Worm (Caenorhabditis elegans) whole organism, mixed stage, embryonic: ENCODE results near the gene cyp-29A3.

Source experiments
- M03D4.4 ChIP-seq: sonication (generic microtip); optimal IDR thresholded peaks from 2 replicates; lab custom pipeline; 2017; ENCODE audit warnings: mild to moderate bottlenecking, missing genetic modification characterization, missing compliant biosample characterization
- bed-3 ChIP-seq: fragments of 200-800 bp; sonication (Bioruptor generic); optimal IDR thresholded peaks from 3 replicates; lab custom pipeline; 2018; ENCODE audit warnings: mild to moderate bottlenecking, missing genetic modification characterization, moderate library complexity, missing compliant biosample characterization
- blmp-1 ChIP-seq: fragments of 150-350 bp; optimal IDR thresholded peaks from 2 replicates; lab custom pipeline; 2014; ENCODE audit warnings: missing biosample characterization, missing genetic modification characterization
- ceh-39 ChIP-seq: fragments of 150-350 bp; optimal IDR thresholded peaks from 2 replicates; lab custom pipeline; 2014; ENCODE audit warnings: missing biosample characterization, missing genetic modification characterization
- ceh-43 ChIP-seq: fragments of 200-800 bp; sonication (Bioruptor generic); optimal IDR thresholded peaks from 2 replicates; lab custom pipeline; 2018; ENCODE audit warnings: mild to moderate bottlenecking, missing genetic modification characterization, moderate library complexity, missing compliant biosample characterization
- ceh-83 ChIP-seq: fragments of 200-800 bp; sonication (Bioruptor generic); optimal IDR thresholded peaks from 2 replicates; lab custom pipeline; 2018; ENCODE audit warnings: mild to moderate bottlenecking, missing genetic modification characterization, missing compliant biosample characterization
- cnd-1 ChIP-seq: fragments of 200-800 bp; sonication (Bioruptor generic); optimal IDR thresholded peaks from 2 replicates; lab custom pipeline; 2018; ENCODE audit warnings: mild to moderate bottlenecking, missing genetic modification characterization, missing compliant biosample characterization
- drap-1 ChIP-seq: fragments of 200-800 bp; sonication (Bioruptor generic); optimal IDR thresholded peaks from 3 replicates; lab custom pipeline; 2018; ENCODE audit warnings: mild to moderate bottlenecking, missing genetic modification characterization, missing compliant biosample characterization
- elt-1 ChIP-seq: sonication (generic microtip); optimal IDR thresholded peaks from 2 replicates; lab custom pipeline; 2017; ENCODE audit warnings: missing genetic modification characterization, mild to moderate bottlenecking, missing compliant biosample characterization, antibody characterized with exemption, moderate library complexity, borderline replicate concordance; ENCODE audit not compliant: insufficient read depth
- elt-3 ChIP-seq: fragments of 150-350 bp; optimal IDR thresholded peaks from 2 replicates; lab custom pipeline; 2014; ENCODE audit warnings: missing biosample characterization, missing genetic modification characterization
- ham-2 ChIP-seq: fragments of 200-800 bp; sonication (Bioruptor generic); optimal IDR thresholded peaks from 2 replicates; lab custom pipeline; 2018; ENCODE audit warnings: mild to moderate bottlenecking, missing genetic modification characterization, missing compliant biosample characterization
- hlh-1 ChIP-seq: fragments of 150-350 bp; optimal IDR thresholded peaks from 2 replicates; lab custom pipeline; 2014; ENCODE audit warnings: missing biosample characterization, missing genetic modification reagents, missing genetic modification characterization
- lin-13 ChIP-seq: fragments of 150-350 bp; optimal IDR thresholded peaks from 2 replicates; lab custom pipeline; 2014; ENCODE audit warnings: missing biosample characterization, missing genetic modification characterization
- lin-32 ChIP-seq: fragments of 200-800 bp; sonication (Bioruptor generic); optimal IDR thresholded peaks from 2 replicates; lab custom pipeline; 2018; ENCODE audit warnings: mild to moderate bottlenecking, missing genetic modification characterization, missing compliant biosample characterization
- lsy-2 ChIP-seq: fragments of 150-350 bp; optimal IDR thresholded peaks from 2 replicates; lab custom pipeline; 2014; ENCODE audit warnings: missing biosample characterization, missing genetic modification characterization
- mab-5 ChIP-seq: fragments of 150-350 bp; optimal IDR thresholded peaks from 2 replicates; lab custom pipeline; 2014; ENCODE audit warnings: missing biosample characterization, missing genetic modification characterization
- mep-1 ChIP-seq: fragments of 150-350 bp; optimal IDR thresholded peaks from 2 replicates; lab custom pipeline; 2017; ENCODE audit warnings: missing biosample characterization, missing genetic modification reagents, missing genetic modification characterization, inconsistent platforms
- mls-2 ChIP-seq: sonication (generic microtip); optimal IDR thresholded peaks from 2 replicates; lab custom pipeline; 2016; ENCODE audit warnings: mild to moderate bottlenecking, missing genetic modification characterization, moderate library complexity, missing compliant biosample characterization
- nhr-2 ChIP-seq: fragments of 150-350 bp; optimal IDR thresholded peaks from 2 replicates; lab custom pipeline; 2014; ENCODE audit warnings: missing biosample characterization, missing genetic modification characterization
- nhr-237 ChIP-seq: fragments of 150-350 bp; optimal IDR thresholded peaks from 2 replicates; lab custom pipeline; 2014; ENCODE audit warnings: missing biosample characterization, missing genetic modification characterization
- nhr-28 ChIP-seq: fragments of 150-350 bp; optimal IDR thresholded peaks from 2 replicates; lab custom pipeline; 2014; ENCODE audit warnings: missing biosample characterization, missing genetic modification characterization
- nhr-76 ChIP-seq: sonication (generic microtip); optimal IDR thresholded peaks from 2 replicates; lab custom pipeline; 2017; ENCODE audit warnings: missing biosample characterization, missing genetic modification characterization
- pha-4 ChIP-seq: fragments of 150-350 bp; optimal IDR thresholded peaks from 2 replicates; lab custom pipeline; 2018; ENCODE audit warnings: missing biosample characterization, missing genetic modification reagents, missing genetic modification characterization
- sem-2 ChIP-seq: fragments of 200-800 bp; sonication (Bioruptor generic); optimal IDR thresholded peaks from 2 replicates; lab custom pipeline; 2018; ENCODE audit warnings: mild to moderate bottlenecking, missing genetic modification characterization, missing compliant biosample characterization
- snpc-4 ChIP-seq: fragments of 150-350 bp; optimal IDR thresholded peaks from 2 replicates; lab custom pipeline; 2014; ENCODE audit warnings: missing biosample characterization, missing genetic modification characterization
- sptf-1 ChIP-seq: sonication (generic microtip); optimal IDR thresholded peaks from 2 replicates; lab custom pipeline; 2017; ENCODE audit warnings: mild to moderate bottlenecking, missing genetic modification characterization, moderate library complexity, missing compliant biosample characterization
- tbx-8 ChIP-seq: fragments of 200-800 bp; sonication (Bioruptor generic); optimal IDR thresholded peaks from 2 replicates; lab custom pipeline; 2018; ENCODE audit warnings: mild to moderate bottlenecking, missing genetic modification characterization, moderate library complexity, missing compliant biosample characterization
- unc-120 ChIP-seq: sonication (generic microtip); optimal IDR thresholded peaks from 2 replicates; lab custom pipeline; 2017; ENCODE audit warnings: missing genetic modification characterization, missing compliant biosample characterization; ENCODE audit not compliant: poor library complexity, severe bottlenecking
- unc-39 ChIP-seq: fragments of 150-350 bp; optimal IDR thresholded peaks from 2 replicates; lab custom pipeline; 2014; ENCODE audit warnings: missing biosample characterization, missing genetic modification characterization
- unc-62 ChIP-seq: fragments of 150-350 bp; optimal IDR thresholded peaks from 2 replicates; lab custom pipeline; 2014; ENCODE audit warnings: missing biosample characterization, missing genetic modification reagents, missing genetic modification characterization
- zip-8 ChIP-seq: fragments of 150-350 bp; optimal IDR thresholded peaks from 2 replicates; lab custom pipeline; 2014; ENCODE audit warnings: missing biosample characterization, missing genetic modification characterization

The cyp-29A3 gene

DNA sequence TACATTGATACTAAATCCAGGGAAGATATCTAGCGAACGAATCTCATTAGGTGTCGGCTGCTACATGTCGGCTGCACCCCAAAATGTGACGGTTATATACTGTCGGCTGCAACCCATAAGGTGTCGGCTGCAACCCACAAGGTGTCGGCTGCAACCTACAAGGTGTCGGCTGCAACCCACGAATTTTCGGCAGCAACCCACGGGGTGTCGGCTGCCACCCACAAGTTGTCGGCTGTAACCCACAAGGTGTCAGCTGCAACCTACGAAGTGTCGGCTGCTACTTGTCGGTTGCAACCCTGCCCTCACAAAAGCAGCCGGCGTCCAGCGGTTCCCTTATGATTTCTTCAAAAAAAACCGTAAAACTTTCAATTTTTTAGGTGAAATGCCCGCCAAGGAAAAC lies 29.2 kb upstream of the cyp-29A3 start:
- no peak for TF ChIP-seq ham-2
- no peak for TF ChIP-seq unc-62
- TF ChIP-seq mls-2 (tag; lab: Kevin White, UChicago), result no peak
- TF ChIP-seq nhr-76 (tag; lab: Kevin White, UChicago), result no peak
- no peak for TF ChIP-seq elt-1 (tag; lab: Kevin White, UChicago)
- TF ChIP-seq sem-2 (GFP tag; lab: Kevin White, UChicago), result no peak
- no peak for TF ChIP-seq sptf-1 (tag; lab: Kevin White, UChicago)
- TF ChIP-seq snpc-4 (tag; lab: Kevin White, UChicago), result no peak
- TF ChIP-seq pha-4 (tag; lab: Kevin White, UChicago), result no peak
- TF ChIP-seq ceh-83 (GFP tag; lab: Kevin White, UChicago), result no peak
- TF ChIP-seq unc-120 (tag; lab: Kevin White, UChicago), result no peak
- TF ChIP-seq ceh-39 (tag; lab: Kevin White, UChicago), result no peak
- no peak for TF ChIP-seq nhr-2 (tag; lab: Kevin White, UChicago)
- no peak for TF ChIP-seq zip-8 (tag; lab: Kevin White, UChicago)
- TF ChIP-seq tbx-8, result no peak
- no peak for TF ChIP-seq blmp-1
- no peak for TF ChIP-seq lin-32 (GFP tag; lab: Kevin White, UChicago)
- TF ChIP-seq elt-3 (tag; lab: Kevin White, UChicago), result no peak
- TF ChIP-seq nhr-28 (tag; lab: Kevin White, UChicago), result no peak
- TF ChIP-seq mep-1 (tag; lab: Kevin White, UChicago), result no peak

DNA sequence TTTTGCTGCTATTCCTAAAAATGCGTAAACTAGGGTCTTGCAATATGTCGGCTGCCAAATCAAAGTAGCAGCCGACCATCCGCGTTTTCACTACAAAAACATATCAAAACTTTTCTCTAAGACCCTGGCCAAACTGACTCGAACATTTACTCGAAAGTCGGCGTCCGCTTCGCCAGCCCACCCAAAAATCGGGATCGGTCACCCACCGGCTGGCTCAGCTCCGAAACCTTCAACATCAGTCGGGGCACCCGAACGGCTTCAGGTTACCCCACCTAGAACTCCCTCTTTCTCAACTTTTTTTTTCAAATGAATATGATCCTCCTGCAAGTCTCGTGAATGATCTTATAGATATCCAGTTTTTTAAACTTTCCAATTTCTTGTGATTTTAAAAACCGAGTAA lies 21.3 kb upstream of the cyp-29A3 start:
- TF ChIP-seq elt-3 (tag; lab: Kevin White, UChicago) (no peak), ceh-83 (GFP tag; lab: Kevin White, UChicago) (no peak), mab-5 (tag; lab: Kevin White, UChicago) (no peak), sptf-1 (tag; lab: Kevin White, UChicago) (no peak), nhr-2 (tag; lab: Kevin White, UChicago) (no peak), sem-2 (GFP tag; lab: Kevin White, UChicago) (no peak), bed-3 (GFP tag; lab: Kevin White, UChicago) (no peak), snpc-4 (tag; lab: Kevin White, UChicago) (no peak), tbx-8 (no peak), nhr-28 (tag; lab: Kevin White, UChicago) (no peak), cnd-1 (tag; lab: Kevin White, UChicago) (no peak), mls-2 (tag; lab: Kevin White, UChicago) (no peak), unc-39 (no peak)

ce11 chrV:43070-43469 lies 16.0 kb upstream of the cyp-29A3 start:
- TF ChIP-seq lsy-2 (tag; lab: Kevin White, UChicago) (no peak), tbx-8 (no peak), elt-1 (tag; lab: Kevin White, UChicago) (no peak), lin-13 (tag; lab: Kevin White, UChicago) (no peak), snpc-4 (tag; lab: Kevin White, UChicago) (no peak), ceh-83 (GFP tag; lab: Kevin White, UChicago) (no peak), elt-3 (tag; lab: Kevin White, UChicago) (no peak), sem-2 (GFP tag; lab: Kevin White, UChicago) (no peak), mls-2 (tag; lab: Kevin White, UChicago) (no peak), mep-1 (tag; lab: Kevin White, UChicago) (no peak), nhr-28 (tag; lab: Kevin White, UChicago) (no peak), nhr-237 (tag; lab: Kevin White, UChicago) (no peak), lin-32 (GFP tag; lab: Kevin White, UChicago) (no peak), drap-1 (GFP tag; lab: Kevin White, UChicago) (no peak), unc-120 (tag; lab: Kevin White, UChicago) (no peak), hlh-1 (tag; lab: Kevin White, UChicago) (no peak), ham-2 (no peak), unc-39 (no peak)

DNA sequence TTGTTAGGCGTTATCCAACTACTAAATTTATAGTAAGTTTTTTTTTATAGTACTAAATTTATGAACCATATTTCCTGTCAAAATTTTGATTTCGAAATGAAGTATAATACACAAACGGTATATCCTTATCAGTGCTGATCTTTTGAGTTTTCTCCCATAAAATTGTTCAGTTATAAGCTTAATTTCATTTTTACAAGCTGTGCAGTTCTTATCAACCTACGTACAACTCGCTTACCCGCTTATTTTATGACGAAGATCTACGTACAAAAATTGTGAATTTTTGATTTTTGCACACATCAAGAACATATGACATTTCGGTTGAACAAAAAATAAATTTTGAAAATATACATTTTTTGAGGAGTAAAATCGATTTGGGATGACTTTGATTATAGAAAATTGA lies 15.0 kb upstream of the cyp-29A3 start:
- TF ChIP-seq ceh-43 (GFP tag; lab: Kevin White, UChicago) (no peak), bed-3 (GFP tag; lab: Kevin White, UChicago) (no peak), lin-13 (tag; lab: Kevin White, UChicago) (no peak), lsy-2 (tag; lab: Kevin White, UChicago) (no peak), drap-1 (GFP tag; lab: Kevin White, UChicago) (no peak), elt-3 (tag; lab: Kevin White, UChicago) (no peak), cnd-1 (tag; lab: Kevin White, UChicago) (no peak), M03D4.4 (tag; lab: Kevin White, UChicago) (no peak), ceh-83 (GFP tag; lab: Kevin White, UChicago) (no peak), snpc-4 (tag; lab: Kevin White, UChicago) (no peak), hlh-1 (tag; lab: Kevin White, UChicago) (no peak), tbx-8 (no peak), mls-2 (tag; lab: Kevin White, UChicago) (no peak), sptf-1 (tag; lab: Kevin White, UChicago) (no peak), nhr-237 (tag; lab: Kevin White, UChicago) (no peak), blmp-1 (no peak), lin-32 (GFP tag; lab: Kevin White, UChicago) (no peak), ham-2 (no peak), sem-2 (GFP tag; lab: Kevin White, UChicago) (no peak)
